Worm (Caenorhabditis elegans): Measurements from ENCODE around the gene ZK757.10.

The ZK757.10 gene

ce11 chrIII:9922874-9923273, 45.8 kb downstream of the ZK757.10 start, which contains the start of gene cbp-2:
Gene cbp-2, plus strand, starts transcription at chrIII:9923174.
- TF ChIP-seq ekl-4 (GFP tag; IDR thresholded peaks at IDR 0.05) (no peak), hlh-26 (GFP tag; conservative IDR thresholded peaks at IDR 0.05) (no peak), hmg-20 (GFP tag; IDR thresholded peaks at IDR 0.05) (no peak), F57A8.1 (GFP tag; optimal IDR thresholded peaks at IDR 0.05) (no peak), efl-1 (GFP tag; optimal IDR thresholded peaks at IDR 0.05) (no peak), F33H1.4 (GFP tag; IDR thresholded peaks at IDR 0.05) (no peak), Y79H2A.3 (GFP tag; conservative IDR thresholded peaks at IDR 0.05) (no peak), ztf-18 (tag; optimal IDR thresholded peaks at IDR 0.05) (no peak), nfya-2 (GFP tag; IDR thresholded peaks at IDR 0.05) (no peak), egrh-3 (GFP tag; IDR thresholded peaks at IDR 0.05) (no peak), hsf-1 (GFP tag; IDR thresholded peaks at IDR 0.05) (no peak), nhr-80 (tag; optimal IDR thresholded peaks at IDR 0.05) (no peak), egl-44 (GFP tag; IDR thresholded peaks at IDR 0.05) (no peak), K12H6.12 (tag; optimal IDR thresholded peaks at IDR 0.05) (no peak), tlf-1 (GFP tag; optimal IDR thresholded peaks at IDR 0.05) (no peak), unc-130 (GFP tag; optimal IDR thresholded peaks at IDR 0.05) (no peak), K11D2.4 (GFP tag; IDR thresholded peaks at IDR 0.05) (no peak), rpc-1 (optimal IDR thresholded peaks at IDR 0.05) (no peak), rpc-1 (tag; optimal IDR thresholded peaks at IDR 0.05) (no peak), F23B12.7 (tag; optimal IDR thresholded peaks at IDR 0.05; ENCODE audit: insufficient read depth) (no peak), ceh-100 (GFP tag; IDR thresholded peaks at IDR 0.05) (no peak)

ce11 chrIII:9926650-9927049, 49.6 kb downstream of the ZK757.10 start, which contains the start of gene ttr-3:
Gene ttr-3, minus strand, starts transcription at chrIII:9926750.
- TF ChIP-seq hrde-1 (tag; optimal IDR thresholded peaks at IDR 0.05; ENCODE audit: borderline replicate concordance) = no peak
- TF ChIP-seq aptf-2 (GFP tag; conservative IDR thresholded peaks at IDR 0.05) = no peak
- no peak for TF ChIP-seq bed-1 (GFP tag; IDR thresholded peaks at IDR 0.05)
- no peak for TF ChIP-seq mxl-1 (tag; optimal IDR thresholded peaks at IDR 0.05)
- no peak for TF ChIP-seq madf-8 (GFP tag; conservative IDR thresholded peaks at IDR 0.05)
- no peak for TF ChIP-seq cebp-1 (GFP tag; IDR thresholded peaks at IDR 0.05)
- no peak for TF ChIP-seq cebp-1 (tag; optimal IDR thresholded peaks at IDR 0.05)
- no peak for TF ChIP-seq ccch-3 (GFP tag; optimal IDR thresholded peaks at IDR 0.05)
- no peak for TF ChIP-seq athp-1 (tag; optimal IDR thresholded peaks at IDR 0.05)
- no peak for TF ChIP-seq hsf-1 (GFP tag; IDR thresholded peaks at IDR 0.05)
- no peak for TF ChIP-seq snpc-1.3 (tag; optimal IDR thresholded peaks at IDR 0.05; ENCODE audit: insufficient read depth)
- no peak for TF ChIP-seq F37B4.10 (GFP tag; IDR thresholded peaks at IDR 0.05)
- TF ChIP-seq Y95B8A.8 (GFP tag; IDR thresholded peaks at IDR 0.05) = no peak

ce11 chrIII:9927378-9927777, 50.3 kb downstream of the ZK757.10 start, which contains the start of gene ttr-2:
Gene ttr-2, plus strand, starts transcription at chrIII:9927769.
- no peak for TF ChIP-seq B0019.2 (GFP tag; conservative IDR thresholded peaks at IDR 0.05)
- no peak for TF ChIP-seq hlh-12 (tag; optimal IDR thresholded peaks at IDR 0.05)
- no peak for TF ChIP-seq die-1 (tag; optimal IDR thresholded peaks at IDR 0.05)

- TF ChIP-seq madf-8 (GFP tag; conservative IDR thresholded peaks at IDR 0.05) = no peak
- peak; percentile 48 for TF ChIP-seq ama-1 (optimal IDR thresholded peaks at IDR 0.05)
- no peak for TF ChIP-seq ama-1 (GFP tag; optimal IDR thresholded peaks at IDR 0.05)
These were observed 51.7 kb downstream of the ZK757.10 start, which contains the start of gene ttr-1 for ce11 chrIII:9928777-9929176. Gene ttr-1, plus strand, starts transcription at chrIII:9929077.

Data from whole organism, young adult.